Worm (Caenorhabditis elegans): ENCODE data around the gene ugt-51.

ce11 chrV:5158302-5158701 is 18.8 kb downstream of the ugt-51 start, which contains the start of gene abu-15:
- TF ChIP-seq him-1 (tag; optimal IDR thresholded peaks at IDR 0.05) (no peak), W03F9.2 (tag; optimal IDR thresholded peaks at IDR 0.05) (no peak)

All from whole organism, L4/young adult.